Fruit fly (Drosophila melanogaster): ENCODE data around the gene CG6966.

CG6966 gene

dm6 chr3R:15084461-15085106 is 10.8 kb downstream of the CG6966 start:
- no peak for TF ChIP-seq noc (tag; optimal IDR thresholded peaks at IDR 0.05)

dm6 chr3R:15083676-15084216 is 11.7 kb downstream of the CG6966 start:
- TF ChIP-seq noc (tag; optimal IDR thresholded peaks at IDR 0.05): no peak

dm6 chr3R:15079185-15079584 is 16.2 kb downstream of the CG6966 start, which contains the start of gene CG6974:
Gene CG6974 (minus strand): TSS chr3R:15079285.
- no peak for TF ChIP-seq noc (tag; optimal IDR thresholded peaks at IDR 0.05)

dm6 chr3R:15076963-15077362 is 18.5 kb downstream of the CG6966 start, which contains the start of gene dpr9:
Gene dpr9 (minus strand): TSS chr3R:15077206.
- TF ChIP-seq noc (tag; optimal IDR thresholded peaks at IDR 0.05): no peak

dm6 chr3R:15057214-15057613 is 38.2 kb downstream of the CG6966 start:
- no peak for TF ChIP-seq noc (tag; optimal IDR thresholded peaks at IDR 0.05)

dm6 chr3R:15037066-15037465 is 58.4 kb downstream of the CG6966 start, which contains the start of gene RpL10Aa:
Gene RpL10Aa (plus strand): TSS chr3R:15037366.
- no peak for TF ChIP-seq noc (tag; optimal IDR thresholded peaks at IDR 0.05)

dm6 chr3R:15031662-15032061 is 63.8 kb downstream of the CG6966 start:
- TF ChIP-seq noc (tag; optimal IDR thresholded peaks at IDR 0.05): no peak

All from whole organism, larva.